Worm (Caenorhabditis elegans) whole organism, L4 larva: ENCODE data around the gene srd-44.

Experiments used
- lim-7 ChIP-seq: fragments of 200-800 bp; sonication (Bioruptor generic); IDR thresholded peaks from 2 replicates; pipeline ENCODE4 v1.3.6; 2022; ENCODE audit warnings: missing genetic modification characterization, missing compliant biosample characterization
- nhr-77 ChIP-seq: fragments of 150-350 bp; optimal IDR thresholded peaks from 2 replicates; lab custom pipeline; 2014; ENCODE audit warnings: missing biosample characterization, missing genetic modification characterization

ce11 chrX:12375783-12376182, 37.5 kb downstream of the srd-44 start:
- TF ChIP-seq lim-7 (GFP tag; lab: Robert Waterston, UW) (no peak), nhr-77 (tag; lab: Kevin White, UChicago) (no peak)
